Worm (Caenorhabditis elegans): Measurements from ENCODE around the gene E02H1.1.

DNA sequence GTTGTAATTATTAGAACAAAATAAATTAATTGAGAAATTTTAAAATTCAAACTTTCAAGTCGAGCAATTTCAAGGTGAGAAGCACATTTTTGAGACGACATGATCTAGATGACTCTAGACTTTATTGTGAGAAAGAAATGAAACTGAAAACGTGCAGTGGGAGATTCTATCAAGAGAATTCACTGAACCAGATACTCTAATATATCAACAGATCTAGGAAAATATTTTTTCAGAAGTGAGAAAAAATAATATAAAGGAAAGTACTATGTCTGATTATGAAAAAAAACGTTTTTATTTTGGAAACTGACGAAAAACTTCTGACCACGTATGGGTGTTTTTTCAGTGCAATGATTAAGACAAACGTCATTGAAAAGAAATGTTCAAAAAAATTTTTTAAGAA lies 50.2 kb downstream of the E02H1.1 start, which contains the start of gene sra-3:
- TF ChIP-seq B0310.2 (tag; optimal IDR thresholded peaks at IDR 0.05) = no peak
- TF ChIP-seq scrt-1 (GFP tag; IDR thresholded peaks at IDR 0.05) = no peak
- no peak for TF ChIP-seq ama-1 (optimal IDR thresholded peaks at IDR 0.05)
- no peak for TF ChIP-seq F13C5.2 (tag; optimal IDR thresholded peaks at IDR 0.05)
- TF ChIP-seq flt-1 (GFP tag; IDR thresholded peaks at IDR 0.05) = no peak
- TF ChIP-seq ceh-13 (GFP tag; optimal IDR thresholded peaks at IDR 0.05) = no peak
- TF ChIP-seq tra-4 (tag; optimal IDR thresholded peaks at IDR 0.05) = no peak
- TF ChIP-seq aly-1 (tag; optimal IDR thresholded peaks at IDR 0.05) = no peak
- TF ChIP-seq ets-7 (tag; optimal IDR thresholded peaks at IDR 0.05) = no peak
